Worm (Caenorhabditis elegans): ENCODE results near the gene K05F1.6.

The K05F1.6 gene

ce11 chrII:5781935-5782921 lies at the start of gene K05F1.6:
TSS of gene K05F1.6 (plus strand) at chrII:5782520.
- TF ChIP-seq flh-1 (GFP tag; optimal IDR thresholded peaks at IDR 0.05): peak; percentile 52
- TF ChIP-seq nhr-2 (tag; optimal IDR thresholded peaks at IDR 0.05): no peak
- TF ChIP-seq unc-62 (GFP tag; optimal IDR thresholded peaks at IDR 0.05): no peak
- TF ChIP-seq cnd-1 (tag; optimal IDR thresholded peaks at IDR 0.05): peak; percentile 64
- TF ChIP-seq snpc-4 (tag; optimal IDR thresholded peaks at IDR 0.05): no peak
- TF ChIP-seq zip-8 (tag; optimal IDR thresholded peaks at IDR 0.05): no peak
- peak; percentile 12 for TF ChIP-seq lin-13 (tag; optimal IDR thresholded peaks at IDR 0.05)
- peak; percentile 45 for TF ChIP-seq lin-32 (GFP tag; optimal IDR thresholded peaks at IDR 0.05)
- TF ChIP-seq mls-2 (tag; optimal IDR thresholded peaks at IDR 0.05): peak; percentile 72
- no peak for TF ChIP-seq ztf-11 (tag; optimal IDR thresholded peaks at IDR 0.05)
- peak; percentile 10 for TF ChIP-seq hlh-1 (tag; optimal IDR thresholded peaks at IDR 0.05)
- peak; percentile 76 for TF ChIP-seq ham-2 (GFP tag; optimal IDR thresholded peaks at IDR 0.05)
- TF ChIP-seq drap-1 (GFP tag; optimal IDR thresholded peaks at IDR 0.05): peak; percentile 69
- peak; percentile 81 for TF ChIP-seq sptf-1 (tag; optimal IDR thresholded peaks at IDR 0.05)
- TF ChIP-seq ceh-43 (GFP tag; optimal IDR thresholded peaks at IDR 0.05): peak; percentile 10
- TF ChIP-seq unc-39 (tag; optimal IDR thresholded peaks at IDR 0.05): no peak
- TF ChIP-seq mep-1 (tag; optimal IDR thresholded peaks at IDR 0.05): no peak
- peak; percentile 36 for TF ChIP-seq tbx-8 (GFP tag; optimal IDR thresholded peaks at IDR 0.05)
- no peak for TF ChIP-seq elt-3 (tag; optimal IDR thresholded peaks at IDR 0.05)
- TF ChIP-seq ceh-83 (GFP tag; optimal IDR thresholded peaks at IDR 0.05): peak; percentile 78
- TF ChIP-seq bed-3 (GFP tag; optimal IDR thresholded peaks at IDR 0.05): peak; percentile 44
- TF ChIP-seq M03D4.4 (tag; optimal IDR thresholded peaks at IDR 0.05): peak; percentile 70
- no peak for TF ChIP-seq elt-1 (tag; optimal IDR thresholded peaks at IDR 0.05; ENCODE audit: borderline replicate concordance, insufficient read depth)
- TF ChIP-seq pha-4 (tag; optimal IDR thresholded peaks at IDR 0.05): peak; percentile 16
- TF ChIP-seq lsy-2 (tag; optimal IDR thresholded peaks at IDR 0.05): no peak
- peak; percentile 89 for TF ChIP-seq unc-120 (tag; optimal IDR thresholded peaks at IDR 0.05; ENCODE audit: poor library complexity, severe bottlenecking)
- TF ChIP-seq sem-2 (GFP tag; optimal IDR thresholded peaks at IDR 0.05): peak; percentile 65

DNA sequence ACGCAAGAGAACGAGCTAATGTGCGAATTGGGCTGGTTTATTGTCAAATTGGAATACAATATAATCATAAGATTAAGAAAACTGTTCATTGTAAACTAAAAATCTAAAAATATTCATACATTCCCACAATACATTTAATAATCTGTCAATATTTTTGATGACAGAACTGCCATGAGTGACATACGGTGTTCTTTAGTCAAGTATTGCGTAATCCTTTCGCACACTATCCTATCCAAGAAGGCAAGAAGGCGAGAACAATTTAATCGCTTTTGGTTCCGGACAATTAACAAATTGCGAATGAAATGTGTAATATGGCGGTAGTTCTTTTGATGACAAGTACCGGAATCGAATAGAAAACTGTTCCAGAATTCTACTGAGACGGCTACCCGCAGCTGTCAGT lies 47.4 kb upstream of the K05F1.6 start:
- TF ChIP-seq ham-2 (GFP tag; optimal IDR thresholded peaks at IDR 0.05): no peak
- peak; percentile 69 for TF ChIP-seq unc-62 (GFP tag; optimal IDR thresholded peaks at IDR 0.05)
- TF ChIP-seq zip-8 (tag; optimal IDR thresholded peaks at IDR 0.05): peak; percentile 92
- no peak for TF ChIP-seq ceh-83 (GFP tag; optimal IDR thresholded peaks at IDR 0.05)
- peak; percentile 52 for TF ChIP-seq nhr-2 (tag; optimal IDR thresholded peaks at IDR 0.05)
- no peak for TF ChIP-seq blmp-1 (tag; optimal IDR thresholded peaks at IDR 0.05)

- TF ChIP-seq nhr-76 (tag; optimal IDR thresholded peaks at IDR 0.05) (no peak), lin-32 (GFP tag; optimal IDR thresholded peaks at IDR 0.05) (no peak), elt-3 (tag; optimal IDR thresholded peaks at IDR 0.05) (no peak), elt-1 (tag; optimal IDR thresholded peaks at IDR 0.05; ENCODE audit: borderline replicate concordance, insufficient read depth) (peak; percentile 61), lsy-2 (tag; optimal IDR thresholded peaks at IDR 0.05) (no peak), ztf-11 (tag; optimal IDR thresholded peaks at IDR 0.05) (no peak), blmp-1 (tag; optimal IDR thresholded peaks at IDR 0.05) (no peak), mls-2 (tag; optimal IDR thresholded peaks at IDR 0.05) (no peak), nhr-2 (tag; optimal IDR thresholded peaks at IDR 0.05) (peak; percentile 78), nhr-28 (tag; optimal IDR thresholded peaks at IDR 0.05) (no peak), lin-13 (tag; optimal IDR thresholded peaks at IDR 0.05) (no peak), sptf-1 (tag; optimal IDR thresholded peaks at IDR 0.05) (no peak), zip-8 (tag; optimal IDR thresholded peaks at IDR 0.05) (no peak), unc-39 (tag; optimal IDR thresholded peaks at IDR 0.05) (no peak), nhr-12 (tag; optimal IDR thresholded peaks at IDR 0.05) (no peak), unc-62 (GFP tag; optimal IDR thresholded peaks at IDR 0.05) (no peak)
These were observed 46.6 kb upstream of the K05F1.6 start for ce11 chrII:5735744-5736143.

- no peak for TF ChIP-seq drap-1 (GFP tag; optimal IDR thresholded peaks at IDR 0.05)
- TF ChIP-seq M03D4.4 (tag; optimal IDR thresholded peaks at IDR 0.05): no peak
- no peak for TF ChIP-seq unc-62 (GFP tag; optimal IDR thresholded peaks at IDR 0.05)
These were observed 45.7 kb upstream of the K05F1.6 start for ce11 chrII:5736599-5736998.
